Worm (Caenorhabditis elegans) whole organism, young adult: ENCODE measurements around the gene ttr-15.

Source experiments
- ama-1 ChIP-seq, 3 experiments: fragments of 150-350 bp in 1 of 3; sonication (generic microtip) in 2 of 3; optimal IDR thresholded peaks; 2 replicates each; lab custom pipeline; 2014 to 2018; ENCODE audit warnings: missing biosample characterization in 2 of 3, missing genetic modification characterization in 2 of 3, missing genetic modification reagents in 2 of 3
- hsf-1 ChIP-seq: fragments of 200-800 bp; sonication (Bioruptor generic); IDR thresholded peaks from 2 replicates; pipeline ENCODE4 v1.3.6; 2022; ENCODE audit warnings: missing genetic modification reagents, missing genetic modification characterization, missing compliant biosample characterization

ce11 chrIII:10320788-10321187 is 16.9 kb upstream of the ttr-15 start, which contains the start of gene sas-7:
- TF ChIP-seq hsf-1 (GFP tag; lab: Robert Waterston, UW) (no peak), ama-1 (optimal IDR thresholded peaks at IDR 0.05; lab: Kevin White, UChicago) (no peak), ama-1 (GFP tag; optimal IDR thresholded peaks at IDR 0.05; lab: Kevin White, UChicago) (no peak)
